Worm (Caenorhabditis elegans) whole organism, early embryonic: Measurements from ENCODE around the gene Y116A8A.7.

Experiments
- B0310.2 ChIP-seq: sonication (generic microtip); optimal IDR thresholded peaks from 2 replicates; lab custom pipeline; 2016; ENCODE audit warnings: mild to moderate bottlenecking, missing genetic modification characterization, missing compliant biosample characterization
- ama-1 ChIP-seq: fragments of 150-350 bp; optimal IDR thresholded peaks from 2 replicates; lab custom pipeline; 2014
- ceh-36 ChIP-seq: sonication (generic microtip); optimal IDR thresholded peaks from 2 replicates; lab custom pipeline; 2016; ENCODE audit warnings: missing genetic modification characterization, inconsistent platforms, missing compliant biosample characterization
- hmbx-1 ChIP-seq: sonication (generic microtip); optimal IDR thresholded peaks from 2 replicates; lab custom pipeline; 2016; ENCODE audit warnings: mild to moderate bottlenecking, missing genetic modification characterization, missing compliant biosample characterization
- hmg-4 ChIP-seq: fragments of 200-800 bp; sonication (Bioruptor generic); optimal IDR thresholded peaks from 2 replicates; lab custom pipeline; 2018; ENCODE audit warnings: mild to moderate bottlenecking, missing genetic modification characterization, missing compliant biosample characterization
- hnd-1 ChIP-seq: sonication (generic microtip); optimal IDR thresholded peaks from 2 replicates; lab custom pipeline; 2016; ENCODE audit warnings: missing genetic modification characterization, missing compliant biosample characterization
- pes-1 ChIP-seq: fragments of 200-800 bp; sonication (Bioruptor generic); IDR thresholded peaks from 2 replicates; pipeline ENCODE4 v1.3.6; 2022; ENCODE audit warnings: missing genetic modification reagents, missing genetic modification characterization, missing compliant biosample characterization
- sea-1 ChIP-seq: fragments of 200-800 bp; sonication (Bioruptor generic); conservative IDR thresholded peaks from 2 replicates; pipeline ENCODE4 v1.3.6; 2022; ENCODE audit warnings: missing genetic modification characterization, missing compliant biosample characterization
- tbx-11 ChIP-seq: fragments of 200-800 bp; sonication (Bioruptor generic); IDR thresholded peaks from 2 replicates; pipeline ENCODE4 v1.3.6; 2022; ENCODE audit warnings: missing genetic modification characterization, missing compliant biosample characterization
- tra-4 ChIP-seq: sonication (generic microtip); optimal IDR thresholded peaks from 2 replicates; lab custom pipeline; 2017; ENCODE audit warnings: missing genetic modification characterization, missing compliant biosample characterization

The Y116A8A.7 gene

ce11 chrIV:16866487-16866886 lies 36.5 kb downstream of the Y116A8A.7 start:
- TF ChIP-seq pes-1 (GFP tag; lab: Robert Waterston, UW) = 0 out of 2 replicates have a peak, but pooled peaks have one; percentile 29

- no peak for TF ChIP-seq hnd-1 (tag; lab: Kevin White, UChicago)
- no peak for TF ChIP-seq pes-1 (GFP tag; lab: Robert Waterston, UW)
Observed at ce11 chrIV:16867223-16867622, 37.2 kb downstream of the Y116A8A.7 start, which contains the start of gene T06A10.107. Gene T06A10.107, plus strand, starts transcription at chrIV:16867523.

- TF ChIP-seq tra-4 (tag; lab: Kevin White, UChicago) (no peak), hmg-4 (GFP tag; lab: Kevin White, UChicago) (no peak), ama-1 (lab: Kevin White, UChicago) (no peak), B0310.2 (tag; lab: Kevin White, UChicago) (no peak), ceh-36 (tag; lab: Kevin White, UChicago) (no peak), sea-1 (no peak), tbx-11 (GFP tag; lab: Robert Waterston, UW) (no peak), hmbx-1 (tag; lab: Kevin White, UChicago) (no peak), hnd-1 (tag; lab: Kevin White, UChicago) (no peak)
Observed at ce11 chrIV:16868900-16869299, 38.9 kb downstream of the Y116A8A.7 start, which contains the start of gene T06A10.106. Gene T06A10.106, minus strand, starts transcription at chrIV:16869000.
